Fruit fly (Drosophila melanogaster) whole organism, embryonic: Measurements from ENCODE around the gene CG31776.

Experiments
- Adf1 ChIP-seq: fragments of 200-800 bp; sonication (Bioruptor generic); IDR thresholded peaks from 2 replicates; pipeline ENCODE4 v1.3.6; 2022; ENCODE audit warnings: missing biosample characterization, missing genetic modification characterization
- Asciz ChIP-seq: fragments of 200-800 bp; sonication (Bioruptor generic); optimal IDR thresholded peaks from 2 replicates; lab custom pipeline; 2017; ENCODE audit warnings: missing biosample characterization, mild to moderate bottlenecking, missing genetic modification characterization, missing genetic modification reagents
- Atf3 ChIP-seq: fragments of 200-800 bp; sonication (Bioruptor generic); optimal IDR thresholded peaks from 3 replicates; lab custom pipeline; 2016; ENCODE audit warnings: missing biosample characterization, missing genetic modification characterization
- B-H1 ChIP-seq: fragments of 200-800 bp; sonication (Bioruptor generic); IDR thresholded peaks from 3 replicates; pipeline ENCODE4 v1.3.6; 2022; ENCODE audit warnings: missing biosample characterization, missing genetic modification characterization
- Bteb2 ChIP-seq: fragments of 200-800 bp; sonication (Bioruptor generic); optimal IDR thresholded peaks from 2 replicates; lab custom pipeline; 2016; ENCODE audit warnings: missing biosample characterization, missing genetic modification characterization
- CG10209 ChIP-seq: fragments of 200-800 bp; sonication (Bioruptor generic); optimal IDR thresholded peaks from 3 replicates; lab custom pipeline; 2017; ENCODE audit warnings: missing biosample characterization, mild to moderate bottlenecking, missing genetic modification characterization, missing genetic modification reagents
- CG10321 ChIP-seq: fragments of 200-800 bp; sonication (Bioruptor generic); IDR thresholded peaks from 2 replicates; pipeline ENCODE4 v1.3.6; 2022; ENCODE audit warnings: missing biosample characterization, missing genetic modification characterization
- CG10543 ChIP-seq: fragments of 200-800 bp; sonication (Bioruptor generic); optimal IDR thresholded peaks from 3 replicates; lab custom pipeline; 2017; ENCODE audit warnings: missing biosample characterization, mild to moderate bottlenecking, missing genetic modification characterization, moderate library complexity
- CG10565 ChIP-seq: fragments of 200-800 bp; sonication (Bioruptor generic); optimal IDR thresholded peaks from 3 replicates; lab custom pipeline; 2016; ENCODE audit warnings: missing biosample characterization, mild to moderate bottlenecking, missing genetic modification characterization
- CG17328 ChIP-seq: fragments of 200-800 bp; sonication (Bioruptor generic); IDR thresholded peaks from 2 replicates; pipeline ENCODE4 v1.3.6; 2022; ENCODE audit warnings: missing biosample characterization, missing genetic modification characterization
- CG32767 ChIP-seq: fragments of 200-800 bp; sonication (Bioruptor generic); IDR thresholded peaks from 2 replicates; pipeline ENCODE4 v1.3.6; 2022; ENCODE audit warnings: missing biosample characterization, missing genetic modification characterization
- CG33213 ChIP-seq: fragments of 200-800 bp; sonication (Bioruptor generic); optimal IDR thresholded peaks from 3 replicates; lab custom pipeline; 2016; ENCODE audit warnings: missing biosample characterization, missing genetic modification characterization
- CG34422 ChIP-seq: fragments of 200-800 bp; sonication (Bioruptor generic); IDR thresholded peaks from 3 replicates; pipeline ENCODE4 v1.3.6; 2022; ENCODE audit warnings: missing biosample characterization, missing genetic modification characterization
- CG3847 ChIP-seq: fragments of 200-800 bp; sonication (Bioruptor generic); IDR thresholded peaks from 2 replicates; pipeline ENCODE4 v1.3.6; 2022; ENCODE audit warnings: missing biosample characterization, missing genetic modification characterization
- CG4282 ChIP-seq: fragments of 200-800 bp; sonication (Bioruptor generic); optimal IDR thresholded peaks from 2 replicates; lab custom pipeline; 2016; ENCODE audit warnings: missing biosample characterization, missing genetic modification characterization
- CG4404 ChIP-seq: fragments of 200-800 bp; sonication (Bioruptor generic); IDR thresholded peaks from 2 replicates; pipeline ENCODE4 v1.3.6; 2022; ENCODE audit warnings: missing biosample characterization, missing genetic modification characterization
- CG6175 ChIP-seq: fragments of 200-800 bp; sonication (Bioruptor generic); IDR thresholded peaks from 3 replicates; pipeline ENCODE4 v1.3.6; 2022; ENCODE audit warnings: missing biosample characterization, missing genetic modification characterization
- CG7372 ChIP-seq: fragments of 200-800 bp; sonication (Bioruptor generic); IDR thresholded peaks from 2 replicates; pipeline ENCODE4 v1.3.6; 2022; ENCODE audit warnings: missing biosample characterization, missing genetic modification characterization
- CG8478 ChIP-seq: fragments of >200 bp; optimal IDR thresholded peaks from 2 replicates; lab custom pipeline; 2018
- CG9876 ChIP-seq: fragments of 200-800 bp; sonication (Bioruptor generic); optimal IDR thresholded peaks from 2 replicates; lab custom pipeline; 2016; ENCODE audit warnings: missing biosample characterization, missing genetic modification characterization
- ERR ChIP-seq: fragments of 200-800 bp; sonication (Bioruptor generic); optimal IDR thresholded peaks from 2 replicates; lab custom pipeline; 2016; ENCODE audit warnings: missing biosample characterization, missing genetic modification characterization
- Fer2 ChIP-seq: fragments of 200-800 bp; sonication (Bioruptor generic); optimal IDR thresholded peaks from 2 replicates; lab custom pipeline; 2018; ENCODE audit warnings: missing biosample characterization, mild to moderate bottlenecking, missing genetic modification characterization, moderate library complexity
- GATAe ChIP-seq: fragments of 200-800 bp; sonication (Bioruptor generic); conservative IDR thresholded peaks from 2 replicates; pipeline ENCODE4 v1.3.6; 2022; ENCODE audit warnings: missing biosample characterization, missing genetic modification characterization
- H2.0 ChIP-seq: fragments of 200-800 bp; sonication (Bioruptor generic); IDR thresholded peaks from 2 replicates; pipeline ENCODE4 v1.3.6; 2022; ENCODE audit warnings: missing biosample characterization, missing genetic modification characterization
- Kr ChIP-seq: fragments of 200-800 bp; sonication (Bioruptor generic); optimal IDR thresholded peaks from 2 replicates; lab custom pipeline; 2017; ENCODE audit warnings: missing biosample characterization, mild to moderate bottlenecking, missing genetic modification characterization
- MBD-R2 ChIP-seq: fragments of 200-800 bp; sonication (Bioruptor generic); IDR thresholded peaks from 2 replicates; pipeline ENCODE4 v1.3.6; 2022; ENCODE audit warnings: missing biosample characterization, missing genetic modification characterization
- MTF-1 ChIP-seq: fragments of 200-800 bp; sonication (Bioruptor generic); optimal IDR thresholded peaks from 2 replicates; lab custom pipeline; 2018; ENCODE audit warnings: missing biosample characterization, mild to moderate bottlenecking, missing genetic modification characterization, borderline replicate concordance
- NK7.1 ChIP-seq: fragments of 200-800 bp; sonication (Bioruptor generic); optimal IDR thresholded peaks from 3 replicates; lab custom pipeline; 2016; ENCODE audit warnings: missing biosample characterization, missing genetic modification characterization
- Six4 ChIP-seq: fragments of 200-800 bp; sonication (Bioruptor generic); optimal IDR thresholded peaks from 2 replicates; lab custom pipeline; 2016; ENCODE audit warnings: missing biosample characterization, missing genetic modification characterization
- Sox102F ChIP-seq: fragments of 200-800 bp; sonication (Bioruptor generic); optimal IDR thresholded peaks from 2 replicates; lab custom pipeline; 2018; ENCODE audit warnings: missing biosample characterization, mild to moderate bottlenecking, missing genetic modification characterization, moderate library complexity
- ash1 ChIP-seq: fragments of 200-800 bp; sonication (Bioruptor generic); optimal IDR thresholded peaks from 2 replicates; lab custom pipeline; 2018; ENCODE audit warnings: missing biosample characterization, mild to moderate bottlenecking, missing genetic modification characterization
- crc ChIP-seq: fragments of 200-800 bp; sonication (Bioruptor generic); optimal IDR thresholded peaks from 2 replicates; lab custom pipeline; 2016; ENCODE audit warnings: missing biosample characterization, missing genetic modification characterization
- da ChIP-seq: fragments of 200-800 bp; sonication (Bioruptor generic); optimal IDR thresholded peaks from 2 replicates; lab custom pipeline; 2016; ENCODE audit warnings: missing biosample characterization, missing genetic modification characterization
- danr ChIP-seq: fragments of 200-800 bp; sonication (Bioruptor generic); IDR thresholded peaks from 2 replicates; pipeline ENCODE4 v1.3.6; 2022; ENCODE audit warnings: missing biosample characterization, missing genetic modification characterization
- esg ChIP-seq: fragments of 200-800 bp; sonication (Bioruptor generic); conservative IDR thresholded peaks from 2 replicates; pipeline ENCODE4 v1.3.6; 2022; ENCODE audit warnings: missing biosample characterization, missing genetic modification characterization
- eyg ChIP-seq: fragments of 200-800 bp; sonication (Bioruptor generic); optimal IDR thresholded peaks from 3 replicates; lab custom pipeline; 2016; ENCODE audit warnings: missing biosample characterization, missing genetic modification characterization
- gcm2 ChIP-seq: fragments of 200-800 bp; sonication (Bioruptor generic); optimal IDR thresholded peaks from 2 replicates; lab custom pipeline; 2016; ENCODE audit warnings: missing biosample characterization, missing genetic modification characterization
- ham ChIP-seq: fragments of 200-800 bp; sonication (Bioruptor generic); IDR thresholded peaks from 2 replicates; pipeline ENCODE4 v1.3.6; 2022; ENCODE audit warnings: missing biosample characterization, missing genetic modification characterization
- kay ChIP-seq: fragments of 200-800 bp; sonication (Bioruptor generic); optimal IDR thresholded peaks from 2 replicates; lab custom pipeline; 2016; ENCODE audit warnings: missing biosample characterization, missing genetic modification characterization
- ken ChIP-seq: fragments of 200-800 bp; sonication (Bioruptor generic); IDR thresholded peaks from 3 replicates; pipeline ENCODE4 v1.3.6; 2022; ENCODE audit warnings: missing biosample characterization, missing genetic modification characterization
- lov ChIP-seq, 2 experiments: fragments of 200-800 bp in 1 of 2; fragments of >200 bp in 1 of 2; sonication (Bioruptor generic) in 1 of 2; IDR thresholded peaks in 1 of 2; optimal IDR thresholded peaks in 1 of 2; 2 replicates in 1 of 2; 3 replicates in 1 of 2; pipeline versions ENCODE4 v1.3.6 to Lab custom; 2017 to 2022; ENCODE audit warnings: missing biosample characterization in 1 of 2, missing genetic modification characterization in 1 of 2
- luna ChIP-seq: fragments of 200-800 bp; sonication (Bioruptor generic); optimal IDR thresholded peaks from 2 replicates; lab custom pipeline; 2016; ENCODE audit warnings: missing biosample characterization, missing genetic modification characterization
- nmo ChIP-seq: fragments of 200-800 bp; sonication (Bioruptor generic); optimal IDR thresholded peaks from 2 replicates; lab custom pipeline; 2018; ENCODE audit warnings: missing biosample characterization, mild to moderate bottlenecking, missing genetic modification characterization, moderate library complexity
- pan ChIP-seq, 4 experiments: fragments of >200 bp in 3 of 4; fragments of 200-800 bp in 1 of 4; sonication (Bioruptor generic) in 1 of 4; optimal IDR thresholded peaks in 3 of 4; IDR thresholded peaks in 1 of 4; 2 replicates each; pipeline versions ENCODE4 v1.3.6 to Lab custom; 2017 to 2022; ENCODE audit warnings: missing biosample characterization in 2 of 4, missing genetic modification characterization in 2 of 4, mixed read lengths in 1 of 4
- pzg ChIP-seq: fragments of 200-800 bp; sonication (Bioruptor generic); optimal IDR thresholded peaks from 3 replicates; lab custom pipeline; 2018; ENCODE audit warnings: missing biosample characterization, mild to moderate bottlenecking, missing genetic modification characterization, moderate library complexity
- row ChIP-seq: fragments of 200-800 bp; sonication (Bioruptor generic); IDR thresholded peaks from 3 replicates; pipeline ENCODE4 v1.3.6; 2022; ENCODE audit warnings: missing biosample characterization, missing genetic modification characterization
- sc ChIP-seq, 3 experiments: fragments of >200 bp in 2 of 3; fragments of 200-800 bp in 1 of 3; sonication (Bioruptor generic) in 1 of 3; optimal IDR thresholded peaks; 2 replicates in 2 of 3; 3 replicates in 1 of 3; lab custom pipeline; 2017; ENCODE audit warnings: mild to moderate bottlenecking in 1 of 3, missing biosample characterization in 1 of 3, missing genetic modification characterization in 1 of 3, missing genetic modification reagents in 1 of 3
- tio ChIP-seq: fragments of 200-800 bp; sonication (Bioruptor generic); optimal IDR thresholded peaks from 2 replicates; lab custom pipeline; 2017; ENCODE audit warnings: missing biosample characterization, missing genetic modification characterization, inconsistent platforms
- zf30C ChIP-seq: fragments of 200-800 bp; sonication (Bioruptor generic); optimal IDR thresholded peaks from 3 replicates; lab custom pipeline; 2018; ENCODE audit warnings: missing biosample characterization, mild to moderate bottlenecking, missing genetic modification characterization

The CG31776 gene

DNA sequence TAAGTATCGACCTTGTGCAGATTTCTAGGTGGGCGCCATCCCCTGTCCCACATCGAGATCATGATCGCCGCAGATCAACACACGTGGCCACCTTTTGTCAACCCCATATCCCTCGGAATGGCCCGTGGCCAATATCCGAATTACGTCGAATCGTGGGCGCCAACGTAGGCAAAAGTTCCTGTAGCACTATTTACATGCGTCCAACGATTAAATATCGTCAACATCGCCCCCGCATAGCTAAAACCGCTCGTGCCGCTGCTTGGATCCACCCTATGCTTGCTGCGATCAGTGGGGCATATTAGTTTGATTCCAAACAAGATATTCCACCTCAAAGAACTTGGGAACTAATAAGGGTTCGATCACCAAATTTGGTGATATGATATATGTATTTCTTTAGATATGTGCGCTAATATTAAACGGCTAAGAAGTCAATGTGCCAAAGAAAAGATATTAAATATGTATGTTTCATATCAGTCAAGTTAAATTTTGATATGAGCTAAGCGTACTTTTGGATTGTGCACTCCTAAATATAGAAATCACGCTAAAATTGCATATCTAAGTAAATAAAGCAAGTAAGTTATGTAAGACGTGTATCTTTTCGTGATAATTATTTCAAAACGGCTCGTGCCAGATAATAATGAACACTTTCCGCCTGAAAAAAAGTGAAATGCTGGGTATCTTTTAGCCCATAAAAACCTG, 7.2 kb downstream of the CG31776 start (continued):
- TF ChIP-seq Asciz (GFP tag; lab: Kevin White, UChicago) (no peak), CG3847 (GFP tag; lab: Robert Waterston, UW) (no peak), CG10565 (GFP tag; lab: Kevin White, UChicago) (no peak), MTF-1 (GFP tag; lab: Kevin White, UChicago) (no peak), gcm2 (no peak), ham (GFP tag; lab: Robert Waterston, UW) (no peak), Sox102F (GFP tag; lab: Kevin White, UChicago) (peak; percentile 39), CG8478 (lab: Kevin White, UChicago) (no peak), CG33213 (GFP tag; lab: Kevin White, UChicago) (no peak), CG10321 (GFP tag; lab: Robert Waterston, UW) (no peak), CG7372 (GFP tag; lab: Robert Waterston, UW) (no peak), Atf3 (GFP tag; lab: Kevin White, UChicago) (peak; percentile 21), danr (GFP tag; lab: Robert Waterston, UW) (no peak), Six4 (peak; percentile 24), CG9876 (GFP tag; lab: Kevin White, UChicago) (no peak), eyg (no peak), luna (GFP tag; lab: Kevin White, UChicago) (no peak), Fer2 (tag; lab: Kevin White, UChicago) (no peak), NK7.1 (GFP tag; lab: Kevin White, UChicago) (no peak), B-H1 (GFP tag; lab: Robert Waterston, UW) (peak; percentile 27; the same call in 1 of the 3 replicates), sc (optimal IDR thresholded peaks at IDR 0.05; lab: Kevin White, UChicago) (no peak), sc (GFP tag; optimal IDR thresholded peaks at IDR 0.05; lab: Kevin White, UChicago) (no peak), pzg (no peak), Bteb2 (peak; percentile 50), lov (optimal IDR thresholded peaks at IDR 0.05; lab: Kevin White, UChicago) (no peak), lov (GFP tag; IDR thresholded peaks at IDR 0.05; lab: Robert Waterston, UW) (no peak), zf30C (GFP tag; lab: Kevin White, UChicago) (no peak), Adf1 (GFP tag; lab: Robert Waterston, UW) (no peak), ash1 (no peak), H2.0 (GFP tag; lab: Robert Waterston, UW) (peak; percentile 14; the same call in 1 of the 2 replicates), row (GFP tag; lab: Robert Waterston, UW) (peak; percentile 76), ken (GFP tag; lab: Robert Waterston, UW) (peak; percentile 6; the same call in 1 of the 3 replicates), CG10209 (GFP tag; lab: Kevin White, UChicago) (peak; percentile 52), CG17328 (GFP tag; lab: Robert Waterston, UW) (no peak), pan (optimal IDR thresholded peaks at IDR 0.05; lab: Kevin White, UChicago) (peak in 1 of 2 experiments; percentile 11), pan (GFP tag; optimal IDR thresholded peaks at IDR 0.05 in 1 of 2, IDR thresholded peaks at IDR 0.05 in 1 of 2) (no peak), CG6175 (GFP tag; lab: Robert Waterston, UW) (no peak), CG34422 (GFP tag; lab: Robert Waterston, UW) (0 out of 3 replicates have a peak, but pooled peaks have one; percentile 2), ERR (GFP tag; lab: Kevin White, UChicago) (no peak), CG32767 (GFP tag; lab: Robert Waterston, UW) (no peak; the same call in 1 of the 2 replicates), crc (GFP tag; lab: Kevin White, UChicago) (no peak), esg (GFP tag; lab: Robert Waterston, UW) (0 out of 2 replicates have a peak, but pooled peaks have one; percentile 6), CG10543 (peak; percentile 52), da (no peak), Kr (GFP tag; lab: Kevin White, UChicago) (no peak), tio (GFP tag; lab: Kevin White, UChicago) (peak; percentile 57), MBD-R2 (no peak), nmo (GFP tag; lab: Kevin White, UChicago) (peak; percentile 46), CG4404 (no peak), GATAe (GFP tag; lab: Robert Waterston, UW) (no peak), kay (GFP tag; lab: Kevin White, UChicago) (no peak), CG4282 (GFP tag; lab: Kevin White, UChicago) (no peak)
